Worm (Caenorhabditis elegans) whole organism, L3 larva: ENCODE results near the gene ndab-2.

Experiments
- R02D3.7 ChIP-seq: fragments of 150-350 bp; optimal IDR thresholded peaks from 2 replicates; lab custom pipeline; 2014; ENCODE audit warnings: missing biosample characterization, missing genetic modification characterization
- ZK546.5 ChIP-seq: sonication (generic microtip); optimal IDR thresholded peaks from 2 replicates; lab custom pipeline; 2017; ENCODE audit warnings: missing biosample characterization, missing genetic modification characterization
- aly-2 ChIP-seq: fragments of 150-350 bp; optimal IDR thresholded peaks from 2 replicates; lab custom pipeline; 2014; ENCODE audit warnings: missing biosample characterization, missing genetic modification characterization
- ama-1 ChIP-seq: fragments of 150-350 bp; optimal IDR thresholded peaks from 2 replicates; lab custom pipeline; 2018
- ceh-16 ChIP-seq: sonication (generic microtip); optimal IDR thresholded peaks from 2 replicates; lab custom pipeline; 2017; ENCODE audit warnings: missing biosample characterization, missing genetic modification characterization
- ceh-28 ChIP-seq: fragments of 150-350 bp; optimal IDR thresholded peaks from 2 replicates; lab custom pipeline; 2014; ENCODE audit warnings: missing biosample characterization, missing genetic modification reagents, missing genetic modification characterization
- ceh-9 ChIP-seq: sonication (generic microtip); optimal IDR thresholded peaks from 2 replicates; lab custom pipeline; 2018; ENCODE audit warnings: missing biosample characterization, missing genetic modification characterization
- egl-27 ChIP-seq: sonication (generic microtip); optimal IDR thresholded peaks from 4 replicates; lab custom pipeline; 2017; ENCODE audit warnings: missing biosample characterization, missing genetic modification reagents, missing genetic modification characterization
- egl-5 ChIP-seq: fragments of 150-350 bp; optimal IDR thresholded peaks from 2 replicates; lab custom pipeline; 2017; ENCODE audit warnings: missing biosample characterization, missing genetic modification reagents, missing genetic modification characterization, inconsistent platforms
- elt-1 ChIP-seq: fragments of 150-350 bp; optimal IDR thresholded peaks from 2 replicates; lab custom pipeline; 2014; ENCODE audit warnings: missing biosample characterization, missing genetic modification characterization
- elt-2 ChIP-seq: sonication (generic microtip); optimal IDR thresholded peaks from 2 replicates; lab custom pipeline; 2016; ENCODE audit warnings: missing genetic modification reagents, mild to moderate bottlenecking, missing genetic modification characterization, missing compliant biosample characterization
- elt-3 ChIP-seq, 3 experiments: fragments of 150-350 bp in 1 of 3; sonication (generic microtip) in 2 of 3; optimal IDR thresholded peaks; 2 replicates in 2 of 3; 4 replicates in 1 of 3; lab custom pipeline; 2014 to 2017; ENCODE audit warnings: missing biosample characterization in 3 of 3, missing genetic modification characterization in 3 of 3
- eor-1 ChIP-seq, 2 experiments: fragments of 150-350 bp; optimal IDR thresholded peaks; 2 replicates each; lab custom pipeline; 2014 to 2018; ENCODE audit warnings: missing biosample characterization in 2 of 2, missing genetic modification characterization in 2 of 2
- fkh-10 ChIP-seq: sonication (generic microtip); optimal IDR thresholded peaks from 2 replicates; lab custom pipeline; 2017; ENCODE audit warnings: missing biosample characterization, missing genetic modification reagents, missing genetic modification characterization
- fkh-2 ChIP-seq: fragments of 150-350 bp; optimal IDR thresholded peaks from 2 replicates; lab custom pipeline; 2014; ENCODE audit warnings: missing biosample characterization, missing genetic modification reagents, missing genetic modification characterization
- hmg-11 ChIP-seq: sonication (generic microtip); optimal IDR thresholded peaks from 2 replicates; lab custom pipeline; 2016; ENCODE audit warnings: missing genetic modification characterization, missing compliant biosample characterization
- jun-1 ChIP-seq: fragments of 150-350 bp; optimal IDR thresholded peaks from 2 replicates; lab custom pipeline; 2014; ENCODE audit warnings: missing biosample characterization, missing genetic modification reagents, missing genetic modification characterization
- lin-39 ChIP-seq: fragments of 150-350 bp; optimal IDR thresholded peaks from 2 replicates; lab custom pipeline; 2018; ENCODE audit warnings: missing biosample characterization, missing genetic modification reagents, missing genetic modification characterization
- lsy-12 ChIP-seq: sonication (generic microtip); optimal IDR thresholded peaks from 2 replicates; lab custom pipeline; 2016; ENCODE audit warnings: mild to moderate bottlenecking, missing genetic modification characterization, missing compliant biosample characterization
- mdl-1 ChIP-seq: fragments of 150-350 bp; optimal IDR thresholded peaks from 2 replicates; lab custom pipeline; 2014; ENCODE audit warnings: missing biosample characterization, missing genetic modification characterization
- nfya-1 ChIP-seq: sonication (generic microtip); optimal IDR thresholded peaks from 2 replicates; lab custom pipeline; 2017; ENCODE audit warnings: missing genetic modification characterization, mild to moderate bottlenecking, missing compliant biosample characterization, antibody characterized with exemption, moderate library complexity; ENCODE audit not compliant: insufficient read depth
- nhr-11 ChIP-seq: fragments of 150-350 bp; optimal IDR thresholded peaks from 2 replicates; lab custom pipeline; 2014; ENCODE audit warnings: missing biosample characterization, missing genetic modification characterization
- nhr-12 ChIP-seq: fragments of 150-350 bp; optimal IDR thresholded peaks from 2 replicates; lab custom pipeline; 2014; ENCODE audit warnings: missing biosample characterization, missing genetic modification characterization
- nhr-23 ChIP-seq: fragments of 150-350 bp; optimal IDR thresholded peaks from 2 replicates; lab custom pipeline; 2014; ENCODE audit warnings: missing biosample characterization, missing genetic modification reagents, missing genetic modification characterization
- nhr-25 ChIP-seq: sonication (generic microtip); optimal IDR thresholded peaks from 2 replicates; lab custom pipeline; 2017; ENCODE audit warnings: missing biosample characterization, missing genetic modification characterization
- nhr-67 ChIP-seq: fragments of 150-350 bp; optimal IDR thresholded peaks from 2 replicates; lab custom pipeline; 2014; ENCODE audit warnings: missing biosample characterization, missing genetic modification characterization
- nhr-77 ChIP-seq: fragments of 150-350 bp; optimal IDR thresholded peaks from 2 replicates; lab custom pipeline; 2014; ENCODE audit warnings: missing biosample characterization, missing genetic modification characterization
- pha-4 ChIP-seq: fragments of 150-350 bp; optimal IDR thresholded peaks from 2 replicates; lab custom pipeline; 2014; ENCODE audit warnings: missing biosample characterization, missing genetic modification reagents, missing genetic modification characterization
- pqm-1 ChIP-seq: fragments of 150-350 bp; optimal IDR thresholded peaks from 2 replicates; lab custom pipeline; 2017; ENCODE audit warnings: missing biosample characterization, missing genetic modification characterization, inconsistent platforms
- sea-2 ChIP-seq: fragments of 150-350 bp; sonication (generic microtip); optimal IDR thresholded peaks from 4 replicates; lab custom pipeline; 2014; ENCODE audit warnings: missing biosample characterization, missing genetic modification reagents, missing genetic modification characterization
- skn-1 ChIP-seq: fragments of 150-350 bp; optimal IDR thresholded peaks from 2 replicates; lab custom pipeline; 2014; ENCODE audit warnings: missing biosample characterization, missing genetic modification characterization
- snpc-4 ChIP-seq: fragments of 150-350 bp; optimal IDR thresholded peaks from 2 replicates; lab custom pipeline; 2014; ENCODE audit warnings: missing biosample characterization, missing genetic modification characterization
- tbx-2 ChIP-seq: sonication (generic microtip); optimal IDR thresholded peaks from 2 replicates; lab custom pipeline; 2016; ENCODE audit warnings: mild to moderate bottlenecking, missing genetic modification characterization, missing compliant biosample characterization
- unc-39 ChIP-seq: sonication (generic microtip); optimal IDR thresholded peaks from 4 replicates; lab custom pipeline; 2017; ENCODE audit warnings: missing biosample characterization, missing genetic modification characterization
- unc-62 ChIP-seq: fragments of 150-350 bp; sonication (generic microtip); optimal IDR thresholded peaks from 4 replicates; lab custom pipeline; 2014; ENCODE audit warnings: missing biosample characterization, missing genetic modification reagents, missing genetic modification characterization
- zag-1 ChIP-seq: fragments of 150-350 bp; optimal IDR thresholded peaks from 2 replicates; lab custom pipeline; 2014; ENCODE audit warnings: missing biosample characterization, missing genetic modification characterization
- ztf-11 ChIP-seq: fragments of 150-350 bp; optimal IDR thresholded peaks from 2 replicates; lab custom pipeline; 2014; ENCODE audit warnings: missing biosample characterization, missing genetic modification characterization

The ndab-2 gene

ce11 chrIII:7142172-7142601, 38.4 kb upstream of the ndab-2 start:
- TF ChIP-seq elt-3 (tag; optimal IDR thresholded peaks at IDR 0.05; lab: Kevin White, UChicago) (no peak), ZK546.5 (tag; lab: Kevin White, UChicago) (no peak), aly-2 (tag; lab: Kevin White, UChicago) (no peak), elt-2 (peak; percentile 26), nhr-25 (peak; percentile 11), nfya-1 (tag; lab: Kevin White, UChicago) (peak; percentile 43), snpc-4 (tag; lab: Kevin White, UChicago) (peak; percentile 97), pqm-1 (peak; percentile 45), ama-1 (lab: Kevin White, UChicago) (peak; percentile 76)

DNA sequence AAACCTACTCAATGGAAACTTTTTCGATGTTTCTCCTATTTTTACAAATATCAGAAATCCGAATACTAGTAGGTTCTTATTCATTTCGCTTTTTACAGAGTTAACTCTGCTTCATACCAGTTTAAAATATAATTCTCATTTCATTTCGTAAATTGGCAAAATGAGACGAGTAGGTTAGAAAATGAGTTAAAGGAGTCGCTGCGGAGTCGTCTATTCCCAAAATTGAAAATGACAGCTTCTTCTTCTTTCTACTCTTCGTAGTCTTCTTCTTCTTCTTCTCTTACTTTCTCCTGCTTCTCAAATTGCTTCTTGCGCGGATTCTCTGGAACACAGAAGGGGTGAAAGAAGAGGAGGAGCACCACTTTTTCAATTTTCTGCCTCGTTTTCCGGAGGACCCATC, 35.8 kb upstream of the ndab-2 start, which contains the start of gene glr-2:
glr-2 (minus strand) TSS at position 211 of the 400 bp plus-strand sequence.
- TF ChIP-seq lin-39, result no peak
- no peak for TF ChIP-seq jun-1 (tag; lab: Kevin White, UChicago)
- no peak for TF ChIP-seq R02D3.7 (tag; lab: Kevin White, UChicago)
- no peak for TF ChIP-seq zag-1
- TF ChIP-seq aly-2 (tag; lab: Kevin White, UChicago), result no peak
- no peak for TF ChIP-seq fkh-2 (tag; lab: Kevin White, UChicago)
- no peak for TF ChIP-seq lsy-12 (tag; lab: Kevin White, UChicago)
- TF ChIP-seq ceh-9 (tag; lab: Kevin White, UChicago), result no peak
- TF ChIP-seq ZK546.5 (tag; lab: Kevin White, UChicago), result no peak
- no peak for TF ChIP-seq egl-5 (tag; lab: Kevin White, UChicago)
- TF ChIP-seq unc-39, result no peak
- no peak for TF ChIP-seq sea-2 (GFP tag; lab: Kevin White, UChicago)

DNA sequence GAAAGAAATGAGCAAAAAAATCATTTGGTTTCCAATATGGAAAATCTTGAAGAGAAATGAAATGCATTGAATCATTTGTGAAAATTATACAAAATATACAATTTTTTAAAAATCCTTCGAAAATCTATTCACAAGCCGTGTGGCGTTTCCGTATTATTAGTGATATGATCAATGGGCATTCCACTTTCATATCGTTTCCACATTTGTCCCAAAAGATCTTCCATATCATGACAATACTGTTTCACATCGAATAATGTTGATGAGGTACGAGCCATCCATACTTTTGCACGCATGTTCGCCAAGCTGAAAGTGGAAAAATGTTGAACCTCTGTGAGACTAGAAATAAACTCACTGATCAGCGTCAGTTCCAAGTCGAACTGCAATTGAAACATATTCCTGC, 34.2 kb upstream of the ndab-2 start:
- TF ChIP-seq pha-4 (tag; lab: Kevin White, UChicago), result no peak
- TF ChIP-seq nhr-77 (tag; lab: Kevin White, UChicago), result no peak
- TF ChIP-seq nhr-12, result no peak
- TF ChIP-seq zag-1, result no peak
- TF ChIP-seq skn-1 (tag; lab: Kevin White, UChicago), result no peak
- TF ChIP-seq egl-5 (tag; lab: Kevin White, UChicago), result no peak
- TF ChIP-seq hmg-11, result no peak
- TF ChIP-seq ztf-11, result no peak
- TF ChIP-seq mdl-1, result no peak
- no peak for TF ChIP-seq lsy-12 (tag; lab: Kevin White, UChicago)
- TF ChIP-seq nfya-1 (tag; lab: Kevin White, UChicago), result no peak
- no peak for TF ChIP-seq ceh-28
- no peak for TF ChIP-seq egl-27 (tag; lab: Kevin White, UChicago)
- no peak for TF ChIP-seq ceh-16 (tag; lab: Kevin White, UChicago)
- no peak for TF ChIP-seq tbx-2
- no peak for TF ChIP-seq snpc-4 (tag; lab: Kevin White, UChicago)
- TF ChIP-seq eor-1 (tag; optimal IDR thresholded peaks at IDR 0.05; lab: Kevin White, UChicago), result no peak
- no peak for TF ChIP-seq fkh-10 (GFP tag; lab: Kevin White, UChicago)
- TF ChIP-seq sea-2 (GFP tag; lab: Kevin White, UChicago), result no peak
- TF ChIP-seq, all 47 proteins: peak for 0

DNA sequence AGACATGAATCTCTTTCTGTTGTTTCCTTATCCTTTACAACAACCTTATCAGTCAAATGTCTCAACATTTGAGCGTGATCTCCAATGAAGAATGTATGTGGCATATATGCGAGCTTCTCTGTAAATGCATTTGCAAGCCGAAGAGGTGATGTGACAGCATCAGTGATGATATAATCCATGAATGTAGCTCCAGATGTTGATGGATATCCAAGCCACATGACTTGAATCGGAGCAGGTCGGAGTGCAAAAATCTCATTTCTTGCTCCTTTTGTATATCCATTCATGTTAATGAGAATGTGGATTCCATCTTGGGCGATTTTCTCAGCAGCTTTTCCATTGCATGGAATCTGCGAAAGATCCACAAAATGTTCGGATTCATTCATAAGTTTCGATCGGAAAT, 32.4 kb upstream of the ndab-2 start:
- no peak for TF ChIP-seq nhr-11 (tag; lab: Kevin White, UChicago)
- TF ChIP-seq egl-5 (tag; lab: Kevin White, UChicago), result no peak
- TF ChIP-seq ceh-16 (tag; lab: Kevin White, UChicago), result no peak
- no peak for TF ChIP-seq nhr-67 (tag; lab: Kevin White, UChicago)
- TF ChIP-seq mdl-1, result no peak
- no peak for TF ChIP-seq ceh-9 (tag; lab: Kevin White, UChicago)
- TF ChIP-seq elt-1, result no peak
- TF ChIP-seq sea-2 (GFP tag; lab: Kevin White, UChicago), result no peak
- no peak for TF ChIP-seq ZK546.5 (tag; lab: Kevin White, UChicago)
- TF ChIP-seq tbx-2, result no peak
- TF ChIP-seq nhr-23 (tag; lab: Kevin White, UChicago), result no peak

- no peak for TF ChIP-seq unc-62
These were observed 30.4 kb upstream of the ndab-2 start for ce11 chrIII:7150162-7150561.
